Fruit fly (Drosophila melanogaster): Measurements from ENCODE around the gene CG8028.

The CG8028 gene

dm6 chrX:19317058-19317767 lies 37.1 kb upstream of the CG8028 start (continued):
- peak; percentile 48 for TF ChIP-seq CG16779 (tag; optimal IDR thresholded peaks at IDR 0.05)
- TF ChIP-seq Blimp-1 (GFP tag; optimal IDR thresholded peaks at IDR 0.05), result peak; percentile 13
- peak; percentile 78 for TF ChIP-seq CG15336 (GFP tag; IDR thresholded peaks at IDR 0.05)
- TF ChIP-seq CG7368 (GFP tag; optimal IDR thresholded peaks at IDR 0.05), result peak; percentile 39
- peak; percentile 43 to 59 for TF ChIP-seq ss (GFP tag; optimal IDR thresholded peaks at IDR 0.05)
- peak; percentile 60 for TF ChIP-seq CG34406 (GFP tag; optimal IDR thresholded peaks at IDR 0.05)
- TF ChIP-seq Sox15 (GFP tag; optimal IDR thresholded peaks at IDR 0.05), result no peak
- TF ChIP-seq CG10631 (GFP tag; optimal IDR thresholded peaks at IDR 0.05), result peak; percentile 64
- peak; percentile 61 for TF ChIP-seq dsx (GFP tag; optimal IDR thresholded peaks at IDR 0.05; ENCODE audit: poor library complexity, severe bottlenecking)
- peak; percentile 72 for TF ChIP-seq CG32006 (GFP tag; optimal IDR thresholded peaks at IDR 0.05)
- no peak for TF ChIP-seq CG1621 (tag; optimal IDR thresholded peaks at IDR 0.05)
- TF ChIP-seq salr (GFP tag; optimal IDR thresholded peaks at IDR 0.05), result no peak
- TF ChIP-seq CG6276 (GFP tag; optimal IDR thresholded peaks at IDR 0.05), result peak; percentile 47
- TF ChIP-seq CG6808 (GFP tag; optimal IDR thresholded peaks at IDR 0.05), result no peak
- peak; percentile 58 for TF ChIP-seq CG8632 (GFP tag; optimal IDR thresholded peaks at IDR 0.05)
- peak; percentile 29 for TF ChIP-seq CG9139 (GFP tag; optimal IDR thresholded peaks at IDR 0.05)
- no peak for TF ChIP-seq Hr39 (GFP tag; optimal IDR thresholded peaks at IDR 0.05)
- no peak; the same call in 2 of the 3 replicates for TF ChIP-seq eg (GFP tag; IDR thresholded peaks at IDR 0.05)
- peak; percentile 35 for TF ChIP-seq spab (GFP tag; optimal IDR thresholded peaks at IDR 0.05)
- no peak; the same call in 1 of the 3 replicates for TF ChIP-seq CG6163 (GFP tag; IDR thresholded peaks at IDR 0.05)
- TF ChIP-seq fd85E (GFP tag; optimal IDR thresholded peaks at IDR 0.05), result no peak

DNA sequence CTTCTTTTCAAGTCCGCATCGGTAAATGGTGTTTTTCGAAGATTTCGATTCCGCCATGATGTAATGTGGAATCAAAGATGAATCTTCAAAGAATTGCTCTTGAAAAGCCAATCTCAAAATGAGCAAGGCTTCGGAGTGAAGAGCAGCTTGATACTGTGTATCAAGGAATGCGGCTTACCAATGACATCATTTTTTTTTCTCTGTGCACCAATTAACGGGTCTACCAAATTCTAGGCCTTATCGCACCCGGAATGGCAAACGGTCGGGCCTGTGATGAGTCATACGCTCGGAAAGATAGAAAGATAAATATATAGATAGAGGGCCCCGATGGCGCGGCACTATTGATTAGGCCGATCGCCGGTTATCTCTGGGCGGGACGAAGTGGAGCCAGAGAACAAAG lies 36.4 kb upstream of the CG8028 start:
- TF ChIP-seq topi (GFP tag; optimal IDR thresholded peaks at IDR 0.05), result no peak
- peak; percentile 58 for TF ChIP-seq vri (GFP tag; optimal IDR thresholded peaks at IDR 0.05)

DNA sequence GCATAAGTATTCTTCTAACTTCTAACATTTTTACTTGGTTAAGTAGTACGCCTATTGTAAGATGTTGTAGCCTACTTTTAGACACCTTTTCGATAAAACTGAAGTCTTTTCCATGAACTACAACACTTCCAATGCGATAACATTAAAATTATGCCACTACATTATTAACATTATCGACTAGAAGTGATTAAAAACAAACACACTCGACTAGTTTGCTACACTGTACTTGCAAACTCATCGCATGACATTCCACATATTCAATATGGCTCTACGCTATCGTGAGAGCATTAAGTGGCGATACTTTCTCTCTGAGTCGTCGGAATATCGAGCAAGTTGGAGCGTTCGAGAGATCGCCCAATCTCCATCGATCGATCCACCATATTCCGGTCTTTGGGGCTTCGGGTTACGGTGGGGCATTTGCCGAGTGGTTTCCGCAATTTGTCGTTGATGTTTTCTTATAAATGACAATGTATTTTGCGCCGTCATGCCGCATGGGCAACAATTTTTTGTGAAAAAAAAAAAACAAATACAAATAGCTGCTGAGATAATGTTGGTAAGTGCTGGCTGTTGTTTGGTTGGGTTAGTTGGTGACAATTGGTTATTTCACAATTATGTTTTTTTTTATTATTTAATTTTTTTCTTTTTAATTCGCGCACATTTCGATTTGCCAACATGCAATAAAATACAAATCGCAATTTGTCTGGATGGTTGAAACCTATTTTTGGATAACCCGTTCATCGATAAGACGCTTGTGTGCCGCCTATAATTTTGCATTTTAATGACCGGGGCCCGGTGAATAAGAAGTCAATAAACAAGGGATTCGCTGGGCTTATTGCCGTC lies 35.5 kb upstream of the CG8028 start:
- TF ChIP-seq CG8632 (GFP tag; optimal IDR thresholded peaks at IDR 0.05), result no peak
- TF ChIP-seq Met (GFP tag; optimal IDR thresholded peaks at IDR 0.05), result no peak
- no peak for TF ChIP-seq OdsH (GFP tag; optimal IDR thresholded peaks at IDR 0.05)
- TF ChIP-seq svp (GFP tag), result peak; percentile 79
- no peak for TF ChIP-seq Hr39 (GFP tag; optimal IDR thresholded peaks at IDR 0.05)
- no peak for TF ChIP-seq CG6792 (GFP tag; optimal IDR thresholded peaks at IDR 0.05)
- TF ChIP-seq esn (GFP tag; optimal IDR thresholded peaks at IDR 0.05), result no peak
- TF ChIP-seq dac (GFP tag; optimal IDR thresholded peaks at IDR 0.05), result no peak
- TF ChIP-seq Hr4 (GFP tag; optimal IDR thresholded peaks at IDR 0.05), result no peak
- TF ChIP-seq CG7368 (GFP tag; optimal IDR thresholded peaks at IDR 0.05), result no peak
- no peak for TF ChIP-seq Ets21C (GFP tag; optimal IDR thresholded peaks at IDR 0.05)
- no peak for TF ChIP-seq CG6854 (GFP tag; optimal IDR thresholded peaks at IDR 0.05)
- TF ChIP-seq Smox (GFP tag; optimal IDR thresholded peaks at IDR 0.05), result no peak
- TF ChIP-seq CG10669 (GFP tag; optimal IDR thresholded peaks at IDR 0.05), result no peak
- no peak for TF ChIP-seq CG11762 (GFP tag; optimal IDR thresholded peaks at IDR 0.05; ENCODE audit: insufficient read depth)
- no peak for TF ChIP-seq fd85E (GFP tag; optimal IDR thresholded peaks at IDR 0.05)
- no peak for TF ChIP-seq Blimp-1 (GFP tag; optimal IDR thresholded peaks at IDR 0.05)
- no peak for TF ChIP-seq topi (GFP tag; optimal IDR thresholded peaks at IDR 0.05)
- TF ChIP-seq cyc (GFP tag; optimal IDR thresholded peaks at IDR 0.05), result no peak
- peak; percentile 1 for TF ChIP-seq Sox102F (GFP tag; optimal IDR thresholded peaks at IDR 0.05)
- TF ChIP-seq Sox15 (GFP tag; optimal IDR thresholded peaks at IDR 0.05), result no peak
- no peak for TF ChIP-seq CG16779 (tag; optimal IDR thresholded peaks at IDR 0.05)
- TF ChIP-seq CG11902 (GFP tag; optimal IDR thresholded peaks at IDR 0.05), result no peak
- TF ChIP-seq Eip78C (GFP tag), result peak; percentile 71
- peak; percentile 27; the same call in 1 of the 3 replicates for TF ChIP-seq CG8119 (GFP tag; IDR thresholded peaks at IDR 0.05)
- TF ChIP-seq CG10631 (GFP tag; optimal IDR thresholded peaks at IDR 0.05), result no peak
- TF ChIP-seq lz (GFP tag; optimal IDR thresholded peaks at IDR 0.05), result no peak
- TF ChIP-seq CG31627 (GFP tag; optimal IDR thresholded peaks at IDR 0.05), result no peak
- TF ChIP-seq fkh (GFP tag; optimal IDR thresholded peaks at IDR 0.05), result no peak
- no peak for TF ChIP-seq CG4318 (GFP tag; optimal IDR thresholded peaks at IDR 0.05)
- peak; percentile 40 for TF ChIP-seq dsx (GFP tag; optimal IDR thresholded peaks at IDR 0.05; ENCODE audit: poor library complexity, severe bottlenecking)

Measured in whole organism, prepupa.